Fruit fly (Drosophila melanogaster): ENCODE data around the gene CG4911.

CG4911 gene

dm6 chr3L:9020436-9021370 is 51.8 kb downstream of the CG4911 start (continued):
- no peak for TF ChIP-seq CG7357 (GFP tag; IDR thresholded peaks at IDR 0.05)
- no peak for TF ChIP-seq CG8089 (GFP tag; optimal IDR thresholded peaks at IDR 0.05)
- TF ChIP-seq caup (GFP tag; optimal IDR thresholded peaks at IDR 0.05; ENCODE audit: severe bottlenecking), result peak; percentile 23
- TF ChIP-seq Eip74EF (GFP tag; optimal IDR thresholded peaks at IDR 0.05), result no peak
- TF ChIP-seq CG15514 (GFP tag; optimal IDR thresholded peaks at IDR 0.05), result no peak
- no peak for TF ChIP-seq CG14860 (GFP tag; IDR thresholded peaks at IDR 0.05; ENCODE audit: partially characterized antibody)
- no peak for TF ChIP-seq Lpt (GFP tag; optimal IDR thresholded peaks at IDR 0.05)
- TF ChIP-seq hkb (optimal IDR thresholded peaks at IDR 0.05), result no peak
- TF ChIP-seq hkb (GFP tag; IDR thresholded peaks at IDR 0.05), result no peak
- 0 out of 3 replicates have a peak, but pooled peaks have one; percentile 17 for TF ChIP-seq Dbx (GFP tag; IDR thresholded peaks at IDR 0.05)
- TF ChIP-seq Spps (tag; optimal IDR thresholded peaks at IDR 0.05), result no peak
- TF ChIP-seq prd (optimal IDR thresholded peaks at IDR 0.05), result no peak
- peak; percentile 81 for TF ChIP-seq prd (GFP tag; IDR thresholded peaks at IDR 0.05)
- peak; percentile 6 for TF ChIP-seq sd (tag; optimal IDR thresholded peaks at IDR 0.05)
- no peak for TF ChIP-seq Dp (GFP tag; optimal IDR thresholded peaks at IDR 0.05)
- no peak for TF ChIP-seq Sox100B (GFP tag; optimal IDR thresholded peaks at IDR 0.05)
- TF ChIP-seq tll (GFP tag; optimal IDR thresholded peaks at IDR 0.05), result peak; percentile 3 to 72
- TF ChIP-seq Lim3 (GFP tag; IDR thresholded peaks at IDR 0.05), result no peak
- no peak for TF ChIP-seq CG6854 (GFP tag; optimal IDR thresholded peaks at IDR 0.05)
- no peak for TF ChIP-seq hbn (GFP tag; IDR thresholded peaks at IDR 0.05; ENCODE audit: partially characterized antibody)
- TF ChIP-seq gfzf (GFP tag; optimal IDR thresholded peaks at IDR 0.05), result no peak
- TF ChIP-seq chif (GFP tag; optimal IDR thresholded peaks at IDR 0.05), result peak in 1 of 2 experiments; percentile 24
- no peak for TF ChIP-seq amos (GFP tag; IDR thresholded peaks at IDR 0.05; ENCODE audit: partially characterized antibody)
- TF ChIP-seq CG17829 (tag; optimal IDR thresholded peaks at IDR 0.05), result no peak
- TF ChIP-seq CG10565 (GFP tag; optimal IDR thresholded peaks at IDR 0.05), result no peak
- TF ChIP-seq cwo (GFP tag; optimal IDR thresholded peaks at IDR 0.05), result peak; percentile 26
- TF ChIP-seq Max (GFP tag; optimal IDR thresholded peaks at IDR 0.05), result no peak
- no peak for TF ChIP-seq CG6254 (GFP tag; optimal IDR thresholded peaks at IDR 0.05)
- TF ChIP-seq C15 (GFP tag; IDR thresholded peaks at IDR 0.05), result no peak
- TF ChIP-seq CG4617 (GFP tag; optimal IDR thresholded peaks at IDR 0.05; ENCODE audit: borderline replicate concordance), result no peak
- TF ChIP-seq sqz (GFP tag; optimal IDR thresholded peaks at IDR 0.05), result no peak
- no peak for TF ChIP-seq CG8478 (optimal IDR thresholded peaks at IDR 0.05)
- no peak for TF ChIP-seq Ssrp (tag; optimal IDR thresholded peaks at IDR 0.05)
- TF ChIP-seq Usf (GFP tag; optimal IDR thresholded peaks at IDR 0.05), result no peak
- TF ChIP-seq Stat92E (GFP tag; optimal IDR thresholded peaks at IDR 0.05), result no peak
- 0 out of 2 replicates have a peak, but pooled peaks have one; percentile 15 for TF ChIP-seq CG7372 (GFP tag; IDR thresholded peaks at IDR 0.05)
- no peak for TF ChIP-seq Ravus (GFP tag; IDR thresholded peaks at IDR 0.05)
- TF ChIP-seq CG2116 (GFP tag; optimal IDR thresholded peaks at IDR 0.05), result no peak
- TF ChIP-seq CG11695 (GFP tag; IDR thresholded peaks at IDR 0.05), result no peak
- no peak for TF ChIP-seq CG15011 (GFP tag; optimal IDR thresholded peaks at IDR 0.05)
- TF ChIP-seq PHDP (tag; optimal IDR thresholded peaks at IDR 0.05), result no peak
- TF ChIP-seq bab2 (GFP tag; optimal IDR thresholded peaks at IDR 0.05), result no peak
- TF ChIP-seq HmgZ (tag; optimal IDR thresholded peaks at IDR 0.05), result no peak
- peak; percentile 0 for TF ChIP-seq schlank (tag; optimal IDR thresholded peaks at IDR 0.05)
- no peak for TF ChIP-seq HLHmδ (GFP tag; optimal IDR thresholded peaks at IDR 0.05)
- TF ChIP-seq CG5245 (GFP tag; optimal IDR thresholded peaks at IDR 0.05), result no peak
- TF ChIP-seq CG4328 (GFP tag; optimal IDR thresholded peaks at IDR 0.05), result no peak
- TF ChIP-seq al (GFP tag; IDR thresholded peaks at IDR 0.05), result no peak
